Fruit fly (Drosophila melanogaster) whole organism, pupa: ENCODE measurements around the gene CG5953.

Source experiments
- CG10348 ChIP-seq: fragments of 200-800 bp; sonication (Bioruptor generic); IDR thresholded peaks from 2 replicates; pipeline ENCODE4 v1.3.6; 2022; ENCODE audit warnings: missing biosample characterization, missing genetic modification characterization
- CG15710 ChIP-seq: fragments of 200-800 bp; sonication (Bioruptor generic); optimal IDR thresholded peaks from 2 replicates; lab custom pipeline; 2018; ENCODE audit warnings: missing biosample characterization, mild to moderate bottlenecking, missing genetic modification characterization, moderate library complexity
- CG34367 ChIP-seq: fragments of 200-800 bp; sonication (Bioruptor generic); optimal IDR thresholded peaks from 2 replicates; lab custom pipeline; 2018; ENCODE audit warnings: missing biosample characterization, mild to moderate bottlenecking, missing genetic modification characterization
- CG4496 ChIP-seq: fragments of 200-800 bp; sonication (Bioruptor generic); IDR thresholded peaks from 3 replicates; pipeline ENCODE4 v1.3.6; 2022; ENCODE audit warnings: missing biosample characterization, missing genetic modification characterization
- CG8301 ChIP-seq: fragments of 200-800 bp; sonication (Bioruptor generic); optimal IDR thresholded peaks from 2 replicates; lab custom pipeline; 2018; ENCODE audit warnings: missing biosample characterization, mild to moderate bottlenecking, missing genetic modification characterization
- CG9948 ChIP-seq: fragments of 200-800 bp; sonication (Bioruptor generic); optimal IDR thresholded peaks from 2 replicates; lab custom pipeline; 2018; ENCODE audit warnings: missing biosample characterization, mild to moderate bottlenecking, missing genetic modification characterization, moderate library complexity
- EcR ChIP-seq: fragments of 200-800 bp; sonication (Bioruptor generic); optimal IDR thresholded peaks from 3 replicates; lab custom pipeline; 2019; ENCODE audit warnings: missing biosample characterization, missing genetic modification characterization, mild to moderate bottlenecking, moderate library complexity, missing genetic modification reagents
- fd96Ca ChIP-seq: fragments of 200-800 bp; sonication (Bioruptor generic); IDR thresholded peaks from 3 replicates; pipeline ENCODE4 v1.3.6; 2022; ENCODE audit warnings: missing biosample characterization, missing genetic modification characterization
- gl ChIP-seq: fragments of 200-800 bp; sonication (Bioruptor generic); optimal IDR thresholded peaks from 2 replicates; lab custom pipeline; 2018; ENCODE audit warnings: missing biosample characterization, mild to moderate bottlenecking, missing genetic modification characterization
- rn ChIP-seq: fragments of 200-800 bp; sonication (Bioruptor generic); IDR thresholded peaks from 2 replicates; pipeline ENCODE4 v1.3.6; 2022; ENCODE audit warnings: missing biosample characterization, missing genetic modification characterization

- TF ChIP-seq CG10348 (GFP tag; lab: Robert Waterston, UW) (no peak), fd96Ca (GFP tag; lab: Robert Waterston, UW) (no peak), rn (GFP tag; lab: Robert Waterston, UW) (no peak), gl (no peak), CG4496 (GFP tag; lab: Robert Waterston, UW) (no peak), CG34367 (tag; lab: Kevin White, UChicago) (no peak), CG8301 (tag; lab: Kevin White, UChicago) (peak; percentile 34), EcR (GFP tag; lab: Kevin White, UChicago) (no peak), CG9948 (tag; lab: Kevin White, UChicago) (no peak), CG15710 (tag; lab: Kevin White, UChicago) (no peak)
These were observed 62.9 kb downstream of the CG5953 start for dm6 chr2L:16469749-16470148.
